Worm (Caenorhabditis elegans): ENCODE measurements around the gene pbs-1.
A peak's percentile ranks its signal among the peaks of the same experiment; 100 is the strongest.

Gene pbs-1

ce11 chrIV:1687151-1687550 is 22.4 kb downstream of the pbs-1 start (continued):
- TF ChIP-seq unc-3 (GFP tag; conservative IDR thresholded peaks at IDR 0.05) (no peak), unc-3 (tag; optimal IDR thresholded peaks at IDR 0.05) (peak; percentile 78), pag-3 (tag; optimal IDR thresholded peaks at IDR 0.05; ENCODE audit: borderline replicate concordance) (no peak), ceh-9 (tag; optimal IDR thresholded peaks at IDR 0.05) (no peak), hlh-8 (tag; optimal IDR thresholded peaks at IDR 0.05) (peak; percentile 84), fkh-6 (tag; optimal IDR thresholded peaks at IDR 0.05) (peak; percentile 80), odd-2 (tag; optimal IDR thresholded peaks at IDR 0.05) (no peak), gmeb-2 (tag; optimal IDR thresholded peaks at IDR 0.05) (peak; percentile 46), ahr-1 (tag; optimal IDR thresholded peaks at IDR 0.05) (peak; percentile 79), elt-2 (tag; optimal IDR thresholded peaks at IDR 0.05) (peak; percentile 78), nhr-232 (tag; optimal IDR thresholded peaks at IDR 0.05) (no peak), ttx-3 (tag; optimal IDR thresholded peaks at IDR 0.05) (peak; percentile 48), T23F11.4 (GFP tag; optimal IDR thresholded peaks at IDR 0.05) (no peak), pax-1 (tag; optimal IDR thresholded peaks at IDR 0.05) (no peak), eyg-1 (tag; optimal IDR thresholded peaks at IDR 0.05) (no peak), hlh-30 (tag; optimal IDR thresholded peaks at IDR 0.05; ENCODE audit: insufficient read depth) (no peak), unc-86 (tag; optimal IDR thresholded peaks at IDR 0.05) (peak; percentile 20), ets-4 (tag; optimal IDR thresholded peaks at IDR 0.05) (peak; percentile 77), ceh-34 (tag; optimal IDR thresholded peaks at IDR 0.05) (peak; percentile 64), ceh-2 (tag; optimal IDR thresholded peaks at IDR 0.05) (peak; percentile 93), pha-2 (tag; optimal IDR thresholded peaks at IDR 0.05) (peak; percentile 47), pqm-1 (tag; optimal IDR thresholded peaks at IDR 0.05) (peak; percentile 15), lim-6 (tag; optimal IDR thresholded peaks at IDR 0.05) (peak; percentile 87), ama-1 (optimal IDR thresholded peaks at IDR 0.05) (no peak), che-1 (tag; optimal IDR thresholded peaks at IDR 0.05) (peak; percentile 29), K02D7.2 (tag; optimal IDR thresholded peaks at IDR 0.05) (peak; percentile 49)

DNA sequence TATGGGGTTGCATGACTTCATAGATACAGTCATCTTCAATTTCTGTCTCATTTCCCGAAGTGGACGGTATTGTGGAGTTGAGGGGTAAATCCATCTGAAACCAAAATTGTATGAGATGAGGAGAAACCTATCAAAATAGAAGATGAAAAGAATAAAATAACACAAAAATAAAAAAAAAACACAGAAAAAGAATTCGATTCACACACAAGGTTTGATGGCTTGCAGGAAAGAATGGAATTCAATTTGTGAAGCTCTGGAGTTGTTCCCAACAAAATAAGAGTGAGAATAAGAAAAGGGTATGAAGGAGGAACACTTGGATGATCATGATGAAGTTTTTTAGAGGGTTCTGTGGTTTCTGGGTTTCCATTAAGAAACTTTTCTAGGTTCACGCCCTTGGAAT is 27.5 kb downstream of the pbs-1 start, which contains the start of gene Y41D4B.24:
Gene Y41D4B.24 (minus strand): TSS at position 101 of the 400 bp plus-strand sequence.
- TF ChIP-seq ceh-14 (tag; optimal IDR thresholded peaks at IDR 0.05) = no peak

DNA sequence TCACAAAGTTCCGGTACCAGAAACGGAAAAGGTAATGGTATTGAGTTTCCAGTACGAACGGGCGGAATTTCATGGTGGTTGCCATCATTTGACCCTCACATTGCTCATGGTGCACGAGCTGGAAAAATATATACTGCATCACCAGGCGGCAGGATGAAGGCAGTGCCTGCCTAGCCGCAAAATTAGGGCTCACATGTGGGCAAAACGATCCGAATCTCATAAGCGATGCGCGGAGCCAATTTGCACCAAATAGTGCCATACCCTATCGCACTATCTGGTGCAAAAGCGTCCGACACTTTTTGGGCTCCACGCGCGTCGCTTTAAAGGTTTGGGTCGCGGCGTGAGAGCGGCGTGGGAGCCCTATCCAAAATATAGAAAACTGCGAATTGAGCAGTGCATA is 30.3 kb downstream of the pbs-1 start:
- TF ChIP-seq sdc-2 (tag; optimal IDR thresholded peaks at IDR 0.05) = no peak
- TF ChIP-seq fkh-10 (GFP tag; optimal IDR thresholded peaks at IDR 0.05) = no peak
- TF ChIP-seq madf-2 (tag; optimal IDR thresholded peaks at IDR 0.05) = no peak
- no peak for TF ChIP-seq F13H6.1 (tag; optimal IDR thresholded peaks at IDR 0.05)
- TF ChIP-seq pax-1 (tag; optimal IDR thresholded peaks at IDR 0.05) = no peak
- no peak for TF ChIP-seq syd-9 (tag; optimal IDR thresholded peaks at IDR 0.05)
- no peak for TF ChIP-seq T23F11.4 (GFP tag; optimal IDR thresholded peaks at IDR 0.05)
- no peak for TF ChIP-seq nhr-11 (tag; optimal IDR thresholded peaks at IDR 0.05)
- no peak for TF ChIP-seq ahr-1 (tag; optimal IDR thresholded peaks at IDR 0.05)
- TF ChIP-seq npax-4 (tag; optimal IDR thresholded peaks at IDR 0.05) = no peak
- no peak for TF ChIP-seq eyg-1 (tag; optimal IDR thresholded peaks at IDR 0.05)

DNA sequence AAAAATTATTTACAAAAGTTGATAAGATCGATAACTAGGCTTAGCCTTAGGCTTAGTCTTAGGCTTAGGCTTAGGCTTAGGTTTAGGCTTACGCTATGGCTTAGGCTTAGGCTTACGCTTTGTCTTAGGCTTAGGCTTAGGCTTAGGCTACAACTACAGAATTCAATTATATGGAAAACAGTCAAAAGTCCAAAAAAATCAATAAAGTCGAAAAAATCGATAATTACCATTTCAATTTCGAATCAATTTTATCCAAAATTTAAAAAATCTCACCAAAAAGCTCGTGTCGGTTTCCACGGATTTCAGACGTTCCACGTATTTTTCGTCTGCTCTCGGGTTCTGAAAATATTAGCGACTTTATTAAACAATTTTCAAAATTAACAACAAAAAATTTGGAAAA is 32.6 kb downstream of the pbs-1 start:
- no peak for TF ChIP-seq K02D7.2 (tag; optimal IDR thresholded peaks at IDR 0.05)
- no peak for TF ChIP-seq lin-11 (tag; optimal IDR thresholded peaks at IDR 0.05)
- no peak for TF ChIP-seq sdc-2 (tag; optimal IDR thresholded peaks at IDR 0.05)
- TF ChIP-seq hlh-8 (tag; optimal IDR thresholded peaks at IDR 0.05) = no peak
- no peak for TF ChIP-seq syd-9 (tag; optimal IDR thresholded peaks at IDR 0.05)
- TF ChIP-seq dve-1 (tag; optimal IDR thresholded peaks at IDR 0.05) = no peak
- no peak for TF ChIP-seq madf-2 (tag; optimal IDR thresholded peaks at IDR 0.05)
- no peak for TF ChIP-seq hlh-15 (tag; optimal IDR thresholded peaks at IDR 0.05)
- no peak for TF ChIP-seq pha-2 (tag; optimal IDR thresholded peaks at IDR 0.05)
- no peak for TF ChIP-seq unc-3 (GFP tag; conservative IDR thresholded peaks at IDR 0.05)
- no peak for TF ChIP-seq unc-3 (tag; optimal IDR thresholded peaks at IDR 0.05)
- no peak for TF ChIP-seq ceh-34 (tag; optimal IDR thresholded peaks at IDR 0.05)
- no peak for TF ChIP-seq odd-2 (tag; optimal IDR thresholded peaks at IDR 0.05)
- no peak for TF ChIP-seq ceh-19 (GFP tag; optimal IDR thresholded peaks at IDR 0.05)
- no peak for TF ChIP-seq K09A11.1 (tag; optimal IDR thresholded peaks at IDR 0.05; ENCODE audit: insufficient read depth)
- TF ChIP-seq C38D4.7 (GFP tag; optimal IDR thresholded peaks at IDR 0.05) = no peak
- TF ChIP-seq elt-2 (tag; optimal IDR thresholded peaks at IDR 0.05) = no peak
- TF ChIP-seq fkh-6 (tag; optimal IDR thresholded peaks at IDR 0.05) = no peak
- no peak for TF ChIP-seq ceh-45 (GFP tag; IDR thresholded peaks at IDR 0.05)
- no peak for TF ChIP-seq ceh-30 (tag; optimal IDR thresholded peaks at IDR 0.05)
